Worm (Caenorhabditis elegans): ENCODE results near the gene Y73F4A.2.
A peak's percentile ranks its signal among the peaks of the same experiment; 100 is the strongest.

Gene Y73F4A.2

ce11 chrIV:9005310-9005709 is 37.8 kb downstream of the Y73F4A.2 start, which contains the start of gene unc-129:
TSS of gene unc-129 (minus strand) at chrIV:9005410.
- TF ChIP-seq hlh-17 (GFP tag; optimal IDR thresholded peaks at IDR 0.05; ENCODE audit: borderline replicate concordance) (no peak), efl-1 (optimal IDR thresholded peaks at IDR 0.05) (no peak), efl-1 (GFP tag; optimal IDR thresholded peaks at IDR 0.05 in 1 of 2) (peak in 1 of 2 experiments; percentile 38), nhr-12 (tag; optimal IDR thresholded peaks at IDR 0.05) (no peak), nhr-20 (tag; optimal IDR thresholded peaks at IDR 0.05) (no peak), nhr-85 (tag) (no peak), egl-27 (tag; optimal IDR thresholded peaks at IDR 0.05) (no peak), lin-14 (GFP tag; optimal IDR thresholded peaks at IDR 0.05) (peak; percentile 10)

DNA sequence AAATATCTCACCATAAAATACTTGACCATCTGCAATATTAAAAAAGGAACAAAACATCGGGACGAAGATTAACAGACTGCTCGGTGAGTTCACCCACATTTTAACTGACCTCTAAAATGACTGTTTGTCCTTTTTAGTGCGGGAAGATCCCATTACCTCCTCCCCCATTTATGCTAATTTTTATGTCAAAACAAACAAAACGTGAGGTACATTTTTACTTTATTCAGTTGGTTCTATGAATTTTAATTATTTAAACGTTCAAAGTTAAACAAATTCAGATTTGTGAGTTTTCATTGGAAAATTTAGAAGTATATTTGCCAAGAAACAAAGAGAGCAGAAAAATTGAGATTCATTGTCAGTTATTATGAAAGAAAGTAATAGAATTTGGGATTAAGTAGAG is 40.5 kb downstream of the Y73F4A.2 start, which contains the start of gene C53D6.8:
Gene C53D6.8, minus strand, starts transcription at position 101 of the 400 bp plus-strand sequence.
- TF ChIP-seq Y116A8C.19 (tag; optimal IDR thresholded peaks at IDR 0.05; ENCODE audit: borderline replicate concordance) (no peak), nhr-47 (tag; optimal IDR thresholded peaks at IDR 0.05) (no peak), mep-1 (tag; optimal IDR thresholded peaks at IDR 0.05) (no peak), fos-1 (tag; optimal IDR thresholded peaks at IDR 0.05) (no peak), xbp-1 (tag; optimal IDR thresholded peaks at IDR 0.05) (no peak), sup-37 (GFP tag; optimal IDR thresholded peaks at IDR 0.05) (no peak), nhr-12 (tag; optimal IDR thresholded peaks at IDR 0.05) (no peak), nhr-76 (tag; optimal IDR thresholded peaks at IDR 0.05) (no peak), swsn-7 (tag; optimal IDR thresholded peaks at IDR 0.05) (no peak)

ce11 chrIV:9001184-9001583 is 42.0 kb downstream of the Y73F4A.2 start:
- TF ChIP-seq snpc-4 (tag; optimal IDR thresholded peaks at IDR 0.05) (peak; percentile 79), fkh-8 (tag; optimal IDR thresholded peaks at IDR 0.05) (no peak), zip-4 (GFP tag; optimal IDR thresholded peaks at IDR 0.05) (no peak)

ce11 chrIV:9000664-9001063 is 42.5 kb downstream of the Y73F4A.2 start:
- no peak for TF ChIP-seq blmp-1 (tag; optimal IDR thresholded peaks at IDR 0.05)
- no peak for TF ChIP-seq hlh-4 (tag; optimal IDR thresholded peaks at IDR 0.05)
- TF ChIP-seq ces-1 (GFP tag; optimal IDR thresholded peaks at IDR 0.05), result no peak
- TF ChIP-seq mep-1 (tag; optimal IDR thresholded peaks at IDR 0.05), result no peak
- TF ChIP-seq ceh-8 (GFP tag; optimal IDR thresholded peaks at IDR 0.05), result no peak
- TF ChIP-seq nhr-85 (tag), result no peak
- no peak for TF ChIP-seq nhr-47 (tag; optimal IDR thresholded peaks at IDR 0.05)
- no peak for TF ChIP-seq snu-23 (GFP tag; optimal IDR thresholded peaks at IDR 0.05)
- no peak for TF ChIP-seq nhr-28 (tag; optimal IDR thresholded peaks at IDR 0.05)
- no peak for TF ChIP-seq elt-2 (tag; optimal IDR thresholded peaks at IDR 0.05)
- no peak for TF ChIP-seq grh-1 (GFP tag; IDR thresholded peaks at IDR 0.05)
- no peak for TF ChIP-seq zip-4 (GFP tag; optimal IDR thresholded peaks at IDR 0.05)
- no peak for TF ChIP-seq skn-1 (tag; optimal IDR thresholded peaks at IDR 0.05)
- TF ChIP-seq nhr-71 (tag; optimal IDR thresholded peaks at IDR 0.05), result no peak

DNA sequence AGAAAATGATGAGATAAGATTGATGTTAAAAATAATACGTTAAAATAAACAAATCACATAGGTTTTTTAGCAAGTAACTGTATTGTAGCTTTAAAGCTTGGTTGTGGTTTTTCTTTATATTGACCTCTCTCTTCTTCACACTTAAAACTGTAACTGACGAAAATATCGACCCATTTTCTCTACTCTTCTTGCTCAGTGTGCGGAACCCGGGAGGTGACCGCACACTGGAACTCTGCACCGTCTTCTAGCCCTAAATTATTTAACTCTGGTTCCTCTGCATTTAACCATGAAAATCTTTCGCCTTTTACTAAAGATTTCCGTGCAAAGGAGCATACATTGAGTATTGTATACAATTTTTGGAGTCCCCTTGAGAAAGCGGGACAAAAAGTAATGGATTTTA is 48.7 kb downstream of the Y73F4A.2 start:
- TF ChIP-seq irx-1 (tag; optimal IDR thresholded peaks at IDR 0.05), result no peak
- TF ChIP-seq unc-98 (GFP tag; IDR thresholded peaks at IDR 0.05), result no peak
- no peak for TF ChIP-seq fkh-8 (tag; optimal IDR thresholded peaks at IDR 0.05)

DNA sequence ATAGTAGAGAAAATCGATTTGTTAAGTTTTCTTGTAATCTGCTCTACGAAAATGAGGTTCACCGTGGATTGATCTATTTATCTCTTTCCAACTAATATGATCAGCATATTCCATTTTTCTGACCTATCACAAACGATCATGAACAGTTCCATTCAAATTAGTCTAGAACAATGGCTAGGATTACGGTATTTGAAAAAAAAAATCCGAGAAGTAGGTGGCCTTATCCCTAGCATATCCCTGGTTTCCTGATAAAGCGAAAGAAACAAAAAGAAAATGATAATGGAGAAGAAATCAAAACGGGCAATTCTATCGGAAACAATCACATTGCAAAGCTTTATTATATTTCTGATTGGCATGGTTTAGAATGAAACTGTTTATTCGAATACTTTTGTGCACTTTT is 50.4 kb downstream of the Y73F4A.2 start, which contains the start of gene mltn-12:
Gene mltn-12, plus strand, starts transcription at position 301 of the 400 bp plus-strand sequence.
- TF ChIP-seq elt-3 (tag; optimal IDR thresholded peaks at IDR 0.05) (no peak), mdl-1 (tag; optimal IDR thresholded peaks at IDR 0.05) (no peak), dsc-1 (tag; optimal IDR thresholded peaks at IDR 0.05) (no peak), mep-1 (tag; optimal IDR thresholded peaks at IDR 0.05) (no peak), nhr-11 (tag; optimal IDR thresholded peaks at IDR 0.05) (no peak), nhr-84 (tag; optimal IDR thresholded peaks at IDR 0.05) (no peak), zag-1 (tag; optimal IDR thresholded peaks at IDR 0.05) (no peak), nhr-12 (tag; optimal IDR thresholded peaks at IDR 0.05) (no peak), alr-1 (tag; optimal IDR thresholded peaks at IDR 0.05; ENCODE audit: borderline replicate concordance) (no peak), lir-3 (tag; optimal IDR thresholded peaks at IDR 0.05; ENCODE audit: poor library complexity) (no peak), snpc-4 (tag; optimal IDR thresholded peaks at IDR 0.05) (no peak), ceh-90 (tag; optimal IDR thresholded peaks at IDR 0.05) (no peak), hlh-4 (tag; optimal IDR thresholded peaks at IDR 0.05) (no peak), skn-1 (tag; optimal IDR thresholded peaks at IDR 0.05) (no peak), fkh-10 (GFP tag; optimal IDR thresholded peaks at IDR 0.05) (no peak), sox-4 (tag; optimal IDR thresholded peaks at IDR 0.05) (no peak), nhr-20 (tag; optimal IDR thresholded peaks at IDR 0.05) (no peak)
